Fruit fly (Drosophila melanogaster) Kc167 (cell line): ENCODE data around the gene CG14915.

Source experiments
- Myc ChIP-seq: fragments of >200 bp; optimal IDR thresholded peaks from 2 replicates; lab custom pipeline; 2017; ENCODE audit warnings: missing external identifiers
- Sin3A ChIP-seq: fragments of >200 bp; optimal IDR thresholded peaks from 2 replicates; lab custom pipeline; 2018; ENCODE audit warnings: missing external identifiers
- h ChIP-seq: fragments of >200 bp; optimal IDR thresholded peaks from 3 replicates; lab custom pipeline; 2018; ENCODE audit warnings: missing external identifiers

dm6 chr2L:11065932-11066823 is 4.6 kb upstream of the CG14915 start:
- no peak for TF ChIP-seq Myc (lab: Kevin White, UChicago)
- no peak for TF ChIP-seq h (lab: Kevin White, UChicago)
- TF ChIP-seq Sin3A (lab: Kevin White, UChicago): no peak
